Worm (Caenorhabditis elegans): ENCODE measurements around the gene sre-34.
A peak's percentile ranks its signal among the peaks of the same experiment; 100 is the strongest.

The sre-34 gene

ce11 chrII:12494556-12495131, 44.7 kb downstream of the sre-34 start, which contains the start of gene col-85 (continued):
- peak; percentile 58 for TF ChIP-seq lir-1 (GFP tag; conservative IDR thresholded peaks at IDR 0.05)
- TF ChIP-seq C17E4.6 (GFP tag; IDR thresholded peaks at IDR 0.05): no peak
- TF ChIP-seq lin-40 (tag; optimal IDR thresholded peaks at IDR 0.05): no peak
- 0 out of 2 replicates have a peak, but pooled peaks have one; percentile 41 for TF ChIP-seq nfya-2 (GFP tag; IDR thresholded peaks at IDR 0.05)
- peak; percentile 79 for TF ChIP-seq Y53G8AR.9 (GFP tag; conservative IDR thresholded peaks at IDR 0.05)
- no peak for TF ChIP-seq Y79H2A.3 (GFP tag; conservative IDR thresholded peaks at IDR 0.05)
- TF ChIP-seq ceh-91 (GFP tag; IDR thresholded peaks at IDR 0.05): peak; percentile 43
- peak; percentile 81 for TF ChIP-seq ztf-6 (GFP tag; IDR thresholded peaks at IDR 0.05)
- peak; percentile 79 for TF ChIP-seq zim-3 (tag; optimal IDR thresholded peaks at IDR 0.05)
- peak; percentile 77 for TF ChIP-seq attf-3 (GFP tag; conservative IDR thresholded peaks at IDR 0.05)
- TF ChIP-seq hmg-20 (GFP tag; IDR thresholded peaks at IDR 0.05): peak; percentile 67
- peak; percentile 5 for TF ChIP-seq gei-17 (GFP tag; optimal IDR thresholded peaks at IDR 0.05)
- no peak for TF ChIP-seq ZK185.1 (tag; optimal IDR thresholded peaks at IDR 0.05; ENCODE audit: poor library complexity, severe bottlenecking)
- TF ChIP-seq B0035.1 (tag; optimal IDR thresholded peaks at IDR 0.05): peak; percentile 72
- peak; percentile 4 for TF ChIP-seq F22D6.2 (tag; optimal IDR thresholded peaks at IDR 0.05)
- peak; percentile 90 for TF ChIP-seq hmg-1.2 (GFP tag; IDR thresholded peaks at IDR 0.05)
- TF ChIP-seq ceh-100 (GFP tag; IDR thresholded peaks at IDR 0.05): peak; percentile 78
- peak; percentile 98 for TF ChIP-seq lin-26 (GFP tag; IDR thresholded peaks at IDR 0.05)
- peak; percentile 72 for TF ChIP-seq nhr-27 (tag; optimal IDR thresholded peaks at IDR 0.05)
- peak; percentile 39 for TF ChIP-seq nhr-80 (tag; optimal IDR thresholded peaks at IDR 0.05)
- TF ChIP-seq mel-28 (tag; optimal IDR thresholded peaks at IDR 0.05; ENCODE audit: borderline replicate concordance): peak; percentile 3
- TF ChIP-seq tlf-1 (GFP tag; optimal IDR thresholded peaks at IDR 0.05): peak; percentile 57
- peak; percentile 62 for TF ChIP-seq unc-130 (GFP tag; optimal IDR thresholded peaks at IDR 0.05)
- peak; percentile 87 for TF ChIP-seq chd-7 (tag; optimal IDR thresholded peaks at IDR 0.05)
- TF ChIP-seq Y95B8A.8 (GFP tag; IDR thresholded peaks at IDR 0.05): 0 out of 2 replicates have a peak, but pooled peaks have one; percentile 65
- peak; percentile 3 to 56 for TF ChIP-seq let-607 (tag; optimal IDR thresholded peaks at IDR 0.05)
- peak; percentile 50 for TF ChIP-seq repo-1 (tag; optimal IDR thresholded peaks at IDR 0.05)
- 0 out of 2 replicates have a peak, but pooled peaks have one; percentile 28 for TF ChIP-seq nhr-120 (GFP tag; IDR thresholded peaks at IDR 0.05)
- TF ChIP-seq Y53F4B.3 (GFP tag; IDR thresholded peaks at IDR 0.05): no peak; the same call in 1 of the 2 replicates
- peak; percentile 26 for TF ChIP-seq efl-1 (GFP tag; optimal IDR thresholded peaks at IDR 0.05)
- TF ChIP-seq ztf-28 (GFP tag; IDR thresholded peaks at IDR 0.05): peak; percentile 81
- TF ChIP-seq sptf-2 (GFP tag; optimal IDR thresholded peaks at IDR 0.05): peak; percentile 42
- TF ChIP-seq ztf-3 (GFP tag; optimal IDR thresholded peaks at IDR 0.05): peak; percentile 55
- TF ChIP-seq let-526 (GFP tag; IDR thresholded peaks at IDR 0.05): 0 out of 2 replicates have a peak, but pooled peaks have one; percentile 35
- peak; percentile 60 for TF ChIP-seq athp-1 (tag; optimal IDR thresholded peaks at IDR 0.05)
- TF ChIP-seq ztf-26 (tag; optimal IDR thresholded peaks at IDR 0.05): peak; percentile 80
- TF ChIP-seq mxl-1 (tag; optimal IDR thresholded peaks at IDR 0.05): peak; percentile 88
- 0 out of 2 replicates have a peak, but pooled peaks have one; percentile 77 for TF ChIP-seq bed-1 (GFP tag; IDR thresholded peaks at IDR 0.05)
- TF ChIP-seq cebp-1 (GFP tag; IDR thresholded peaks at IDR 0.05): no peak
- peak; percentile 81 for TF ChIP-seq cebp-1 (tag; optimal IDR thresholded peaks at IDR 0.05)
- peak; percentile 93 for TF ChIP-seq ceh-58 (GFP tag; IDR thresholded peaks at IDR 0.05)
- no peak for TF ChIP-seq unc-62 (GFP tag; optimal IDR thresholded peaks at IDR 0.05)
- TF ChIP-seq C06A6.2 (GFP tag; conservative IDR thresholded peaks at IDR 0.05): 0 out of 2 replicates have a peak, but pooled peaks have one; percentile 35
- peak; percentile 67 for TF ChIP-seq atf-7 (tag; optimal IDR thresholded peaks at IDR 0.05)
- TF ChIP-seq ztf-25 (GFP tag; IDR thresholded peaks at IDR 0.05): peak; percentile 93
- peak; percentile 90 for TF ChIP-seq snpc-1.1 (tag; optimal IDR thresholded peaks at IDR 0.05; ENCODE audit: insufficient read depth)
- peak; percentile 72 for TF ChIP-seq ekl-4 (GFP tag; IDR thresholded peaks at IDR 0.05)
- peak; percentile 85 for TF ChIP-seq rcor-1 (GFP tag; IDR thresholded peaks at IDR 0.05)
